Fruit fly (Drosophila melanogaster) whole organism, embryonic: Measurements from ENCODE around the gene Slc25A46a.

Source experiments
- CG12236 ChIP-seq: fragments of 200-800 bp; sonication (Bioruptor generic); optimal IDR thresholded peaks from 2 replicates; lab custom pipeline; 2016; ENCODE audit warnings: missing biosample characterization, missing genetic modification characterization
- CG12744 ChIP-seq: fragments of 200-800 bp; sonication (Bioruptor generic); optimal IDR thresholded peaks from 2 replicates; lab custom pipeline; 2016; ENCODE audit warnings: missing biosample characterization, missing genetic modification characterization
- CG17829 ChIP-seq: fragments of 200-800 bp; optimal IDR thresholded peaks from 2 replicates; lab custom pipeline; 2019; ENCODE audit warnings: missing biosample characterization, mild to moderate bottlenecking, missing genetic modification characterization, moderate library complexity
- CG17912 ChIP-seq: fragments of 200-800 bp; sonication (Bioruptor generic); optimal IDR thresholded peaks from 2 replicates; lab custom pipeline; 2018; ENCODE audit warnings: missing biosample characterization, mild to moderate bottlenecking, missing genetic modification characterization
- CG6683 ChIP-seq: fragments of 200-800 bp; sonication (Bioruptor generic); optimal IDR thresholded peaks from 2 replicates; lab custom pipeline; 2017; ENCODE audit warnings: missing biosample characterization, mild to moderate bottlenecking, missing genetic modification characterization, missing genetic modification reagents
- Dek ChIP-seq: fragments of 200-800 bp; sonication (Bioruptor generic); optimal IDR thresholded peaks from 3 replicates; lab custom pipeline; 2019; ENCODE audit warnings: missing biosample characterization, mild to moderate bottlenecking, missing genetic modification characterization, moderate library complexity
- Doc3 ChIP-seq: fragments of 200-800 bp; sonication (Bioruptor generic); IDR thresholded peaks from 3 replicates; pipeline ENCODE4 v1.3.6; 2022; ENCODE audit warnings: missing biosample characterization, missing genetic modification characterization; ENCODE audit not compliant: partially characterized antibody
- HLH54F ChIP-seq: fragments of 200-800 bp; sonication (Bioruptor generic); optimal IDR thresholded peaks from 3 replicates; lab custom pipeline; 2016; ENCODE audit warnings: missing biosample characterization, missing genetic modification characterization
- HmgZ ChIP-seq: fragments of 200-800 bp; sonication (Bioruptor generic); optimal IDR thresholded peaks from 2 replicates; lab custom pipeline; 2018; ENCODE audit warnings: missing biosample characterization, mild to moderate bottlenecking, missing genetic modification characterization
- YL-1 ChIP-seq: fragments of 200-800 bp; sonication (Bioruptor generic); optimal IDR thresholded peaks from 3 replicates; lab custom pipeline; 2017; ENCODE audit warnings: missing biosample characterization, mild to moderate bottlenecking, missing genetic modification characterization
- gfzf ChIP-seq: fragments of 200-800 bp; sonication (Bioruptor generic); optimal IDR thresholded peaks from 2 replicates; lab custom pipeline; 2016; ENCODE audit warnings: missing biosample characterization, mild to moderate bottlenecking, missing genetic modification characterization, moderate library complexity
- kah ChIP-seq: fragments of 200-800 bp; sonication (Bioruptor generic); optimal IDR thresholded peaks from 2 replicates; lab custom pipeline; 2018; ENCODE audit warnings: missing biosample characterization, mild to moderate bottlenecking, missing genetic modification characterization
- knrl ChIP-seq: fragments of 200-800 bp; sonication (Bioruptor generic); IDR thresholded peaks from 3 replicates; pipeline ENCODE4 v1.3.6; 2022; ENCODE audit warnings: missing biosample characterization, missing genetic modification characterization; ENCODE audit not compliant: partially characterized antibody

dm6 chrX:15971574-15971973 lies 12.0 kb upstream of the Slc25A46a start:
- no peak for TF ChIP-seq HLH54F (GFP tag; lab: Kevin White, UChicago)
- no peak for TF ChIP-seq YL-1 (GFP tag; lab: Kevin White, UChicago)
- TF ChIP-seq CG12744: no peak
- TF ChIP-seq CG12236 (GFP tag; lab: Kevin White, UChicago): no peak
- TF ChIP-seq gfzf (GFP tag; lab: Kevin White, UChicago): no peak
- no peak for TF ChIP-seq HmgZ (tag; lab: Kevin White, UChicago)
- TF ChIP-seq knrl (GFP tag; lab: Robert Waterston, UW): no peak
- TF ChIP-seq Doc3 (GFP tag; lab: Robert Waterston, UW): no peak
- TF ChIP-seq CG17829 (tag; lab: Kevin White, UChicago): no peak
- TF ChIP-seq CG6683 (GFP tag; lab: Kevin White, UChicago): no peak
- TF ChIP-seq Dek (tag; lab: Kevin White, UChicago): no peak
- no peak for TF ChIP-seq kah (GFP tag; lab: Kevin White, UChicago)
- no peak for TF ChIP-seq CG17912 (GFP tag; lab: Kevin White, UChicago)
